Worm (Caenorhabditis elegans): ENCODE data around the gene ocr-1.
A peak's percentile ranks its signal among the peaks of the same experiment; 100 is the strongest.

The ocr-1 gene

DNA sequence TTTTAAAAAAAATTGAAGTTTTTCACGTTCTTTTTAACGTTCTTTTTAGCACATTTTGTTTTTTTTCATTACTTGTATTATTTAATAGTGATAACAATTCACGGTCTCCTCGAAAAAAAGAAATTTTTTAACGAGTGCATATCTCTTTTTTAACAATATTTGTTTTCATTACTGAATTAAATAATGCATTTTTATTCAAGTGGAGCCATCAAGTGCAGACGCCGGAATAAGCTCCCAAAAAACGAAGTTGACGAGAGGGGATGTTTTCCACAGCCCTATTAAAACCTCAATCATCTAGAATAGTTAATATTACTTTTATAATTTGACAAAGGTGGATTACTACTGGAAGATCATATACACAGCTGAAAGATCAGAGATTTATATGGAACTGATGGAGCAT, 7.5 kb upstream of the ocr-1 start, which contains the start of gene irld-6:
Gene irld-6, minus strand, starts transcription at position 101 of the 400 bp plus-strand sequence.
- no peak for TF ChIP-seq nhr-111 (GFP tag; optimal IDR thresholded peaks at IDR 0.05)
- no peak for TF ChIP-seq F44E2.7 (GFP tag; IDR thresholded peaks at IDR 0.05)
- TF ChIP-seq daf-16 (GFP tag; optimal IDR thresholded peaks at IDR 0.05): no peak
- TF ChIP-seq daf-16 (tag; optimal IDR thresholded peaks at IDR 0.05): no peak
- TF ChIP-seq nhr-237 (tag; optimal IDR thresholded peaks at IDR 0.05): no peak
- TF ChIP-seq zag-1 (tag; optimal IDR thresholded peaks at IDR 0.05): no peak
- no peak for TF ChIP-seq madf-5 (GFP tag; IDR thresholded peaks at IDR 0.05)
- no peak for TF ChIP-seq ama-1 (optimal IDR thresholded peaks at IDR 0.05)
- no peak for TF ChIP-seq lin-29 (GFP tag; IDR thresholded peaks at IDR 0.05)
- TF ChIP-seq dmd-6 (GFP tag; IDR thresholded peaks at IDR 0.05): no peak
- TF ChIP-seq mxl-2 (GFP tag; conservative IDR thresholded peaks at IDR 0.05): no peak
- no peak for TF ChIP-seq fos-1 (tag; optimal IDR thresholded peaks at IDR 0.05)
- no peak for TF ChIP-seq ceh-32 (tag; optimal IDR thresholded peaks at IDR 0.05; ENCODE audit: poor library complexity)
- TF ChIP-seq nhr-10 (tag; optimal IDR thresholded peaks at IDR 0.05): no peak
- TF ChIP-seq arid-1 (GFP tag; conservative IDR thresholded peaks at IDR 0.05): no peak
- no peak for TF ChIP-seq snpc-4 (tag; optimal IDR thresholded peaks at IDR 0.05)
- no peak for TF ChIP-seq nhr-48 (tag; optimal IDR thresholded peaks at IDR 0.05)
- TF ChIP-seq lin-1 (GFP tag; IDR thresholded peaks at IDR 0.05): no peak
- no peak for TF ChIP-seq madf-9 (GFP tag; conservative IDR thresholded peaks at IDR 0.05)

DNA sequence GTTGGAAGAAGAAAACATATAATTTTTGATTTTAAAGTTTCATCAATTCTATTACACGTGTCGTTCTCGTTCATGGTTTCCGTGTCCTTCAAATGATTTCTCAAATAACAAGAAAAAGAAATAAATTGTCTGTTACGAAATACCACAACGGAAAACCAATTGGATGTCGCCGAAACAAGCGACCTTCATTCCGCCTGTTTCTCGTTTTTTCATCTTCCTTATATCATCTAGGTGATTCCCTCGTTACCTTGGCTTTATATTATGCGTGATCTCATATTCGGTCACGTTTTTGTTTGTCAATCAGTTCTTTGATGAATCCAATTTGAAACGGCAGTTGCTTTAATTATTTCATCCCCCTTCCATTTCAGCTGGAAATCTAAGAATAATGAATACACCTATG, 7.0 kb upstream of the ocr-1 start:
- peak in 1 of 2 experiments; percentile 44 for TF ChIP-seq unc-62 (GFP tag; optimal IDR thresholded peaks at IDR 0.05 in 1 of 2)
- TF ChIP-seq unc-62 (tag; optimal IDR thresholded peaks at IDR 0.05): no peak
- TF ChIP-seq nhr-28 (tag; optimal IDR thresholded peaks at IDR 0.05): peak; percentile 8
- no peak for TF ChIP-seq Y105C5A.15 (GFP tag; IDR thresholded peaks at IDR 0.05)
- TF ChIP-seq mxl-3 (GFP tag; optimal IDR thresholded peaks at IDR 0.05): peak; percentile 3
- TF ChIP-seq mep-1 (tag; optimal IDR thresholded peaks at IDR 0.05): peak; percentile 10
- TF ChIP-seq aha-1 (tag): peak; percentile 22
- TF ChIP-seq nhr-11 (tag; optimal IDR thresholded peaks at IDR 0.05): no peak
- peak; percentile 24 for TF ChIP-seq hlh-30 (tag; optimal IDR thresholded peaks at IDR 0.05; ENCODE audit: insufficient read depth)
- no peak for TF ChIP-seq nhr-10 (tag; optimal IDR thresholded peaks at IDR 0.05)
- no peak for TF ChIP-seq nhr-41 (GFP tag; IDR thresholded peaks at IDR 0.05)
- TF ChIP-seq nhr-25 (tag; optimal IDR thresholded peaks at IDR 0.05; ENCODE audit: borderline replicate concordance, insufficient read depth): peak; percentile 73
- no peak for TF ChIP-seq F37D6.2 (tag; optimal IDR thresholded peaks at IDR 0.05)
- no peak for TF ChIP-seq lin-29 (GFP tag; IDR thresholded peaks at IDR 0.05)
- peak in 1 of 2 experiments; percentile 48 for TF ChIP-seq mdl-1 (tag; optimal IDR thresholded peaks at IDR 0.05)

DNA sequence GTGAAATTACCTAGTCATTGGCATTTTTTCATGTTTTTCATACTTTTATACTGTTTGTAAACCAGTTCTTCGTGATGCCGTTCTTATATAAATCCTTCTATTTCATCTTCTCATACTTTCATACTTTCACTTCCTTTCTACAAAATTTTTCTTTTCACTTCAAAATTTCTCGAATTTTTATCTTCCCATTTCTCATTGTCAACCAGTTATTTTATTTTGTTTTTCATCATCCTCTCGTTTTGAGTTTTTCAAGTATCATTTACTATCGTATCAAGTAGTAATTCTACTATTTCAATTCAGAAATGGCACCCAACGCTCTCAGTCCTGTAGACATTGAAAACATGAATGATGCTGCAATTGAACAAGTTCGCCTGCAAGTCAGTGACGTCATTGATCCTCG, 5.5 kb upstream of the ocr-1 start, which contains the start of gene F28H7.8:
Gene F28H7.8, plus strand, starts transcription at position 301 of the 400 bp plus-strand sequence.
- TF ChIP-seq unc-62 (GFP tag; optimal IDR thresholded peaks at IDR 0.05 in 1 of 2) (peak in 1 of 2 experiments; percentile 38), unc-62 (tag; optimal IDR thresholded peaks at IDR 0.05) (no peak), daf-8 (GFP tag; IDR thresholded peaks at IDR 0.05) (no peak)

DNA sequence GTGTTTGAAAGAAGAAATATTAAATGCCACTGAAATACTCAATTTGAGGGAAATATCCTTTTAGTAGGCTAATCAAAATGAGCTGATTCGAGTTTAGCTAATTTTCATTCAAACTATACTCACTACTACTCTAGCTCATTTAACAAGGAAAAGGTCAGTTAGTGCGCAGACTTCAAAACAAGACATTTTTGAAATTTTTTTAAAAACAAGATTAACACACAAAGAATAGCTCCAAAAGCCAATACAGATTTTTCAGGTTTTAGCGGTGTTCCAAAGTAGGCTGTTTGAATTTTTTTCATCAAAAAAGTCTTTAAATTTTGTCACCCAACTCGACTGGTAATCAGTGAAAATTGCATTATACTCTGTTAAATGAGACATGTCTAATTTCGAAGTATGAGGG, 3.3 kb upstream of the ocr-1 start:
- TF ChIP-seq ZK546.5 (tag; optimal IDR thresholded peaks at IDR 0.05) (no peak), ztf-11 (tag; optimal IDR thresholded peaks at IDR 0.05) (no peak), nhr-25 (tag; optimal IDR thresholded peaks at IDR 0.05; ENCODE audit: borderline replicate concordance, insufficient read depth) (peak; percentile 31), ceh-82 (tag; optimal IDR thresholded peaks at IDR 0.05) (no peak), snpc-4 (tag; optimal IDR thresholded peaks at IDR 0.05) (no peak), F26F4.8 (GFP tag; conservative IDR thresholded peaks at IDR 0.05) (no peak), F49E8.2 (tag; optimal IDR thresholded peaks at IDR 0.05; ENCODE audit: borderline replicate concordance) (no peak), ceh-44 (GFP tag; IDR thresholded peaks at IDR 0.05) (no peak), unc-62 (GFP tag; optimal IDR thresholded peaks at IDR 0.05 in 1 of 2) (peak in 1 of 2 experiments; percentile 94), unc-62 (tag; optimal IDR thresholded peaks at IDR 0.05) (no peak)
